Fruit fly (Drosophila melanogaster): ENCODE results near the gene Lcp65Ae.

DNA sequence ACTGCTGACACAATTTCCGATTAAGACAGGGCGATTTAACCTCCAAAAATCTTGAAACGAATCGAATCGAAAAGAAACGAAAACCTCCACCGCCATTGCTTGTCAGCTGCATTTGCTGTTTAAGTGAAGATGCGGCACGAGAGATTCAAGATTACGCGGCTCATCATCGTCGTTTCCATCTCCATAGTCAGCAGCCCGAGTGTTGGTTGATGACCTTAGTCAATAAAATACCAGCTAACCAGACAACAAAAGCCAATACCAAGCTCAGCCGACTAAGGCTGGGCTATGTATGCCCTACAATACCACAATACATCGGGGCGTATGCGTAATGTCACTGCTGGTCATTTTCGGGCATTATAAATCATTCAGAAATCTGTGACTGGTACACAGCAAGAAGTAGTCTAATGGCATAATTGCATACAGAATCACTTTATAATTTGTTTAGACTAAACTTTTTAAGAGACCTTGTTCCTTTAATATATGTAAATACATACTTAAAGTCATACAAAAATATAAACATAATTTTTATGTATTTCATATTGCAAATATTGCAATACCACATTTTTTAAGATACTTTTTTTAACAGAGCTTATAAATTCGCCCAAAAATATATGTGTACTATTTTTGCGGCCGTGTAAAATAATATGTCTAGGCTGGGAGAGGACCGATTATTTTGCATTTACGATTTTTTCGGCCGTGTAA is 3.0 kb upstream of the Lcp65Ae start:
- TF ChIP-seq CTCF (optimal IDR thresholded peaks at IDR 0.05) (no peak), CG8478 (optimal IDR thresholded peaks at IDR 0.05) (no peak)
